Worm (Caenorhabditis elegans): ENCODE results near the gene fbxb-55.

DNA sequence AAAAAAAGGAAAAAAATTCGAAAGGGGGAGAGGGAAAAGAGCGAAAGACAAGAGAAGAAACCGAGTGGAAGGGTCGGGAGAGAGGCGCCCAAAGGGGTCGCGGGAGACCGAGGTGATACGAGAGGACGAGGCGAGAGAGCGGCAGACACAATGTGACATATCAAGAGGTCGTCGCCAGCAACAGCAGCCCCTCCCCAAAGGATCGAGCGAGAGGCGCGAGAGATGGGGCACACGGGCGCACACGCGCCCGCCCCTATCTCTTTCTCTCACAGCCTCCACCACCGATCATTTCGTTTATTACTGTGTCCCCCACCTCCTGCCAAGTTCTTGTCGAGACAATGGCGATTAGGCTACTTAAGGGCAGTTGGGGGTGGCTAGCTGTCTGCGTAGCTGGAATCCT, 40.4 kb upstream of the fbxb-55 start:
- TF ChIP-seq W03F9.2 (tag; optimal IDR thresholded peaks at IDR 0.05) (no peak), dao-5 (tag; optimal IDR thresholded peaks at IDR 0.05) (no peak), him-1 (tag; optimal IDR thresholded peaks at IDR 0.05) (no peak)

All from whole organism, L4/young adult.